Worm (Caenorhabditis elegans) whole organism, L3 larva: Measurements from ENCODE around the gene srbc-58.

Experiments
- R02D3.7 ChIP-seq: fragments of 150-350 bp; optimal IDR thresholded peaks from 2 replicates; lab custom pipeline; 2014; ENCODE audit warnings: missing biosample characterization, missing genetic modification characterization
- ZK546.5 ChIP-seq: sonication (generic microtip); optimal IDR thresholded peaks from 2 replicates; lab custom pipeline; 2017; ENCODE audit warnings: missing biosample characterization, missing genetic modification characterization
- aly-2 ChIP-seq: fragments of 150-350 bp; optimal IDR thresholded peaks from 2 replicates; lab custom pipeline; 2014; ENCODE audit warnings: missing biosample characterization, missing genetic modification characterization
- ceh-28 ChIP-seq: fragments of 150-350 bp; optimal IDR thresholded peaks from 2 replicates; lab custom pipeline; 2014; ENCODE audit warnings: missing biosample characterization, missing genetic modification reagents, missing genetic modification characterization
- ceh-82 ChIP-seq: fragments of 150-350 bp; optimal IDR thresholded peaks from 2 replicates; lab custom pipeline; 2014; ENCODE audit warnings: missing biosample characterization, missing genetic modification characterization
- daf-12 ChIP-seq: fragments of 150-350 bp; optimal IDR thresholded peaks from 2 replicates; lab custom pipeline; 2014; ENCODE audit warnings: missing biosample characterization, missing genetic modification reagents, missing genetic modification characterization
- egl-5 ChIP-seq: fragments of 150-350 bp; optimal IDR thresholded peaks from 2 replicates; lab custom pipeline; 2017; ENCODE audit warnings: missing biosample characterization, missing genetic modification reagents, missing genetic modification characterization, inconsistent platforms
- elt-1 ChIP-seq: fragments of 150-350 bp; optimal IDR thresholded peaks from 2 replicates; lab custom pipeline; 2014; ENCODE audit warnings: missing biosample characterization, missing genetic modification characterization
- elt-2 ChIP-seq: sonication (generic microtip); optimal IDR thresholded peaks from 2 replicates; lab custom pipeline; 2016; ENCODE audit warnings: missing genetic modification reagents, mild to moderate bottlenecking, missing genetic modification characterization, missing compliant biosample characterization
- elt-3 ChIP-seq, 3 experiments: fragments of 150-350 bp in 1 of 3; sonication (generic microtip) in 2 of 3; optimal IDR thresholded peaks; 2 replicates in 2 of 3; 4 replicates in 1 of 3; lab custom pipeline; 2014 to 2017; ENCODE audit warnings: missing biosample characterization in 3 of 3, missing genetic modification characterization in 3 of 3
- eor-1 ChIP-seq, 2 experiments: fragments of 150-350 bp; optimal IDR thresholded peaks; 2 replicates each; lab custom pipeline; 2014 to 2018; ENCODE audit warnings: missing biosample characterization in 2 of 2, missing genetic modification characterization in 2 of 2
- fkh-10 ChIP-seq: sonication (generic microtip); optimal IDR thresholded peaks from 2 replicates; lab custom pipeline; 2017; ENCODE audit warnings: missing biosample characterization, missing genetic modification reagents, missing genetic modification characterization
- fkh-2 ChIP-seq: fragments of 150-350 bp; optimal IDR thresholded peaks from 2 replicates; lab custom pipeline; 2014; ENCODE audit warnings: missing biosample characterization, missing genetic modification reagents, missing genetic modification characterization
- fos-1 ChIP-seq: fragments of 150-350 bp; optimal IDR thresholded peaks from 2 replicates; lab custom pipeline; 2014; ENCODE audit warnings: missing biosample characterization, missing genetic modification characterization
- hmg-11 ChIP-seq: sonication (generic microtip); optimal IDR thresholded peaks from 2 replicates; lab custom pipeline; 2016; ENCODE audit warnings: missing genetic modification characterization, missing compliant biosample characterization
- lsy-12 ChIP-seq: sonication (generic microtip); optimal IDR thresholded peaks from 2 replicates; lab custom pipeline; 2016; ENCODE audit warnings: mild to moderate bottlenecking, missing genetic modification characterization, missing compliant biosample characterization
- mdl-1 ChIP-seq: fragments of 150-350 bp; optimal IDR thresholded peaks from 2 replicates; lab custom pipeline; 2014; ENCODE audit warnings: missing biosample characterization, missing genetic modification characterization
- mml-1 ChIP-seq: fragments of 150-350 bp; sonication (generic microtip); optimal IDR thresholded peaks from 3 replicates; lab custom pipeline; 2014; ENCODE audit warnings: missing biosample characterization, missing genetic modification characterization
- nhr-12 ChIP-seq: fragments of 150-350 bp; optimal IDR thresholded peaks from 2 replicates; lab custom pipeline; 2014; ENCODE audit warnings: missing biosample characterization, missing genetic modification characterization
- nhr-23 ChIP-seq: fragments of 150-350 bp; optimal IDR thresholded peaks from 2 replicates; lab custom pipeline; 2014; ENCODE audit warnings: missing biosample characterization, missing genetic modification reagents, missing genetic modification characterization
- nhr-237 ChIP-seq: fragments of 150-350 bp; optimal IDR thresholded peaks from 2 replicates; lab custom pipeline; 2014; ENCODE audit warnings: missing biosample characterization, missing genetic modification characterization
- nhr-25 ChIP-seq: sonication (generic microtip); optimal IDR thresholded peaks from 2 replicates; lab custom pipeline; 2017; ENCODE audit warnings: missing biosample characterization, missing genetic modification characterization
- nhr-28 ChIP-seq: fragments of 150-350 bp; optimal IDR thresholded peaks from 2 replicates; lab custom pipeline; 2014; ENCODE audit warnings: missing biosample characterization, missing genetic modification characterization
- nhr-67 ChIP-seq: fragments of 150-350 bp; optimal IDR thresholded peaks from 2 replicates; lab custom pipeline; 2014; ENCODE audit warnings: missing biosample characterization, missing genetic modification characterization
- nhr-77 ChIP-seq: fragments of 150-350 bp; optimal IDR thresholded peaks from 2 replicates; lab custom pipeline; 2014; ENCODE audit warnings: missing biosample characterization, missing genetic modification characterization
- sea-2 ChIP-seq: fragments of 150-350 bp; sonication (generic microtip); optimal IDR thresholded peaks from 4 replicates; lab custom pipeline; 2014; ENCODE audit warnings: missing biosample characterization, missing genetic modification reagents, missing genetic modification characterization
- skn-1 ChIP-seq: fragments of 150-350 bp; optimal IDR thresholded peaks from 2 replicates; lab custom pipeline; 2014; ENCODE audit warnings: missing biosample characterization, missing genetic modification characterization
- tbx-2 ChIP-seq: sonication (generic microtip); optimal IDR thresholded peaks from 2 replicates; lab custom pipeline; 2016; ENCODE audit warnings: mild to moderate bottlenecking, missing genetic modification characterization, missing compliant biosample characterization
- unc-62 ChIP-seq: fragments of 150-350 bp; sonication (generic microtip); optimal IDR thresholded peaks from 4 replicates; lab custom pipeline; 2014; ENCODE audit warnings: missing biosample characterization, missing genetic modification reagents, missing genetic modification characterization
- zag-1 ChIP-seq: fragments of 150-350 bp; optimal IDR thresholded peaks from 2 replicates; lab custom pipeline; 2014; ENCODE audit warnings: missing biosample characterization, missing genetic modification characterization
- ztf-11 ChIP-seq: fragments of 150-350 bp; optimal IDR thresholded peaks from 2 replicates; lab custom pipeline; 2014; ENCODE audit warnings: missing biosample characterization, missing genetic modification characterization
- ztf-4 ChIP-seq: fragments of 150-350 bp; optimal IDR thresholded peaks from 2 replicates; lab custom pipeline; 2014; ENCODE audit warnings: missing biosample characterization, missing genetic modification characterization

The srbc-58 gene

ce11 chrV:736171-736570 lies 38.6 kb upstream of the srbc-58 start, which contains the start of gene srj-25:
srj-25 (minus strand) TSS chrV:736271.
- no peak for TF ChIP-seq nhr-77 (tag; lab: Kevin White, UChicago)
- no peak for TF ChIP-seq ceh-28 (tag; lab: Kevin White, UChicago)

- TF ChIP-seq fkh-10 (GFP tag; lab: Kevin White, UChicago) (no peak), unc-62 (GFP tag; lab: Kevin White, UChicago) (no peak), egl-5 (tag; lab: Kevin White, UChicago) (no peak), ZK546.5 (tag; lab: Kevin White, UChicago) (no peak), tbx-2 (tag; lab: Kevin White, UChicago) (no peak), mml-1 (tag; lab: Kevin White, UChicago) (no peak), daf-12 (tag; lab: Kevin White, UChicago) (no peak), elt-1 (tag; lab: Kevin White, UChicago) (no peak), nhr-23 (tag; lab: Kevin White, UChicago) (no peak), ceh-82 (tag; lab: Kevin White, UChicago) (no peak)
- TF ChIP-seq, all 47 proteins: peak for 0
Measured at ce11 chrV:738770-739169, 36.0 kb upstream of the srbc-58 start, which contains the start of gene srj-24. srj-24 (minus strand) TSS chrV:738870.

- TF ChIP-seq zag-1 (tag; lab: Kevin White, UChicago): no peak
- TF ChIP-seq nhr-25 (tag; lab: Kevin White, UChicago): no peak
- no peak for TF ChIP-seq fos-1 (tag; lab: Kevin White, UChicago)
- TF ChIP-seq aly-2 (tag; lab: Kevin White, UChicago): no peak
- no peak for TF ChIP-seq elt-1 (tag; lab: Kevin White, UChicago)
- TF ChIP-seq nhr-67 (tag; lab: Kevin White, UChicago): no peak
- no peak for TF ChIP-seq unc-62 (GFP tag; lab: Kevin White, UChicago)
- no peak for TF ChIP-seq nhr-237 (tag; lab: Kevin White, UChicago)
- TF ChIP-seq skn-1 (tag; lab: Kevin White, UChicago): no peak
Measured at ce11 chrV:741820-742219, 33.0 kb upstream of the srbc-58 start, which contains the start of gene C05E4.7. C05E4.7 (plus strand) TSS chrV:742120.

ce11 chrV:743348-743747 lies 31.4 kb upstream of the srbc-58 start, which contains the start of gene str-134:
str-134 (plus strand) TSS chrV:743648.
- TF ChIP-seq fkh-10 (GFP tag; lab: Kevin White, UChicago): no peak
- TF ChIP-seq sea-2 (GFP tag; lab: Kevin White, UChicago): no peak

ce11 chrV:748044-748443 lies 26.8 kb upstream of the srbc-58 start, which contains the start of gene sri-4:
sri-4 (plus strand) TSS chrV:748344.
- TF ChIP-seq nhr-12: no peak
- no peak for TF ChIP-seq eor-1 (tag; optimal IDR thresholded peaks at IDR 0.05; lab: Kevin White, UChicago)
- TF ChIP-seq R02D3.7 (tag; lab: Kevin White, UChicago): no peak
- no peak for TF ChIP-seq ztf-4 (tag; lab: Kevin White, UChicago)
- TF ChIP-seq aly-2 (tag; lab: Kevin White, UChicago): no peak
- no peak for TF ChIP-seq egl-5 (tag; lab: Kevin White, UChicago)
- no peak for TF ChIP-seq nhr-77 (tag; lab: Kevin White, UChicago)
- TF ChIP-seq hmg-11 (tag; lab: Kevin White, UChicago): no peak
- no peak for TF ChIP-seq elt-1 (tag; lab: Kevin White, UChicago)
- TF ChIP-seq fkh-2 (tag; lab: Kevin White, UChicago): no peak
- no peak for TF ChIP-seq elt-2 (tag; lab: Kevin White, UChicago)
- no peak for TF ChIP-seq elt-3 (tag; optimal IDR thresholded peaks at IDR 0.05; lab: Kevin White, UChicago)
- no peak for TF ChIP-seq lsy-12
- no peak for TF ChIP-seq ztf-11 (tag; lab: Kevin White, UChicago)
- no peak for TF ChIP-seq ceh-82 (tag; lab: Kevin White, UChicago)
- no peak for TF ChIP-seq nhr-28
- no peak for TF ChIP-seq nhr-237 (tag; lab: Kevin White, UChicago)
- TF ChIP-seq mdl-1 (tag; lab: Kevin White, UChicago): no peak
- no peak for TF ChIP-seq nhr-67 (tag; lab: Kevin White, UChicago)
